Worm (Caenorhabditis elegans) whole organism, young adult: Measurements from ENCODE around the gene Y75D11A.2.

Experiments used
- F55B11.4 ChIP-seq: sonication (generic microtip); optimal IDR thresholded peaks from 2 replicates; lab custom pipeline; 2016; ENCODE audit warnings: missing compliant biosample characterization, missing genetic modification characterization, borderline replicate concordance; ENCODE audit not compliant: insufficient read depth
- atf-7 ChIP-seq: sonication (generic microtip); optimal IDR thresholded peaks from 2 replicates; lab custom pipeline; 2017; ENCODE audit warnings: mild to moderate bottlenecking, missing genetic modification characterization, missing compliant biosample characterization
- attf-3 ChIP-seq: fragments of 200-800 bp; sonication (Bioruptor generic); conservative IDR thresholded peaks from 2 replicates; pipeline ENCODE4 v1.3.6; 2022; ENCODE audit warnings: missing genetic modification reagents, missing genetic modification characterization, missing compliant biosample characterization
- bed-2 ChIP-seq: fragments of 200-800 bp; sonication (Bioruptor generic); IDR thresholded peaks from 2 replicates; pipeline ENCODE4 v1.3.6; 2022; ENCODE audit warnings: missing genetic modification reagents, missing genetic modification characterization, missing compliant biosample characterization
- die-1 ChIP-seq: sonication (generic microtip); optimal IDR thresholded peaks from 2 replicates; lab custom pipeline; 2016; ENCODE audit warnings: missing genotype, mild to moderate bottlenecking, missing genetic modification characterization, missing compliant biosample characterization
- dox-1 ChIP-seq: fragments of 200-800 bp; sonication (Bioruptor generic); IDR thresholded peaks from 2 replicates; pipeline ENCODE4 v1.3.6; 2022; ENCODE audit warnings: missing genetic modification reagents, missing genetic modification characterization, missing compliant biosample characterization
- egl-44 ChIP-seq: fragments of 200-800 bp; sonication (Bioruptor generic); IDR thresholded peaks from 2 replicates; pipeline ENCODE4 v1.3.6; 2022; ENCODE audit warnings: missing genetic modification reagents, missing genetic modification characterization, missing compliant biosample characterization
- egrh-3 ChIP-seq: fragments of 200-800 bp; sonication (Bioruptor generic); IDR thresholded peaks from 2 replicates; pipeline ENCODE4 v1.3.6; 2022; ENCODE audit warnings: missing genetic modification reagents, missing genetic modification characterization, missing compliant biosample characterization
- ets-4 ChIP-seq: fragments of 200-800 bp; sonication (Bioruptor generic); optimal IDR thresholded peaks from 2 replicates; lab custom pipeline; 2018; ENCODE audit warnings: mild to moderate bottlenecking, missing genetic modification characterization, missing compliant biosample characterization
- nfya-2 ChIP-seq: fragments of 200-800 bp; sonication (Bioruptor generic); IDR thresholded peaks from 2 replicates; pipeline ENCODE4 v1.3.6; 2022; ENCODE audit warnings: missing genetic modification reagents, missing genetic modification characterization, missing compliant biosample characterization
- pha-4 ChIP-seq: fragments of 150-350 bp; sonication (generic microtip); optimal IDR thresholded peaks from 2 replicates; lab custom pipeline; 2014; ENCODE audit warnings: missing biosample characterization, missing genetic modification reagents, missing genetic modification characterization
- snpc-3.4 ChIP-seq: sonication (generic microtip); optimal IDR thresholded peaks from 2 replicates; lab custom pipeline; 2017; ENCODE audit warnings: missing genetic modification characterization, mild to moderate bottlenecking, missing compliant biosample characterization, antibody characterized with exemption, moderate library complexity, missing genotype, missing genetic modification reagents
- unc-130 ChIP-seq: sonication (generic microtip); optimal IDR thresholded peaks from 2 replicates; lab custom pipeline; 2016; ENCODE audit warnings: missing genetic modification reagents, missing genetic modification characterization, missing compliant biosample characterization
- ztf-3 ChIP-seq: fragments of 200-800 bp; sonication (Bioruptor generic); optimal IDR thresholded peaks from 2 replicates; lab custom pipeline; 2018; ENCODE audit warnings: mild to moderate bottlenecking, missing genetic modification characterization, missing compliant biosample characterization

ce11 chrX:1712538-1712937, 30.1 kb upstream of the Y75D11A.2 start, which contains the start of gene fbxa-52:
- TF ChIP-seq egrh-3, result no peak
- no peak for TF ChIP-seq nfya-2 (GFP tag; lab: Robert Waterston, UW)
- TF ChIP-seq die-1 (tag; lab: Kevin White, UChicago), result no peak
- TF ChIP-seq egl-44 (GFP tag; lab: Robert Waterston, UW), result no peak
- TF ChIP-seq dox-1 (GFP tag; lab: Robert Waterston, UW), result no peak
- TF ChIP-seq attf-3 (GFP tag; lab: Robert Waterston, UW), result no peak
- TF ChIP-seq bed-2 (GFP tag; lab: Robert Waterston, UW), result no peak
- TF ChIP-seq ztf-3, result no peak
- TF ChIP-seq F55B11.4, result no peak
- no peak for TF ChIP-seq pha-4
- no peak for TF ChIP-seq unc-130 (GFP tag; lab: Kevin White, UChicago)
- TF ChIP-seq ets-4 (GFP tag; lab: Kevin White, UChicago), result no peak
- TF ChIP-seq snpc-3.4, result no peak
- TF ChIP-seq atf-7 (tag; lab: Kevin White, UChicago), result no peak
